Worm (Caenorhabditis elegans) whole organism, mixed stage, embryonic: Measurements from ENCODE around the gene gmn-1.

Experiments
- M03D4.4 ChIP-seq: sonication (generic microtip); optimal IDR thresholded peaks from 2 replicates; lab custom pipeline; 2017; ENCODE audit warnings: mild to moderate bottlenecking, missing genetic modification characterization, missing compliant biosample characterization
- bed-3 ChIP-seq: fragments of 200-800 bp; sonication (Bioruptor generic); optimal IDR thresholded peaks from 3 replicates; lab custom pipeline; 2018; ENCODE audit warnings: mild to moderate bottlenecking, missing genetic modification characterization, moderate library complexity, missing compliant biosample characterization
- blmp-1 ChIP-seq: fragments of 150-350 bp; optimal IDR thresholded peaks from 2 replicates; lab custom pipeline; 2014; ENCODE audit warnings: missing biosample characterization, missing genetic modification characterization
- ceh-39 ChIP-seq: fragments of 150-350 bp; optimal IDR thresholded peaks from 2 replicates; lab custom pipeline; 2014; ENCODE audit warnings: missing biosample characterization, missing genetic modification characterization
- ceh-43 ChIP-seq: fragments of 200-800 bp; sonication (Bioruptor generic); optimal IDR thresholded peaks from 2 replicates; lab custom pipeline; 2018; ENCODE audit warnings: mild to moderate bottlenecking, missing genetic modification characterization, moderate library complexity, missing compliant biosample characterization
- ceh-83 ChIP-seq: fragments of 200-800 bp; sonication (Bioruptor generic); optimal IDR thresholded peaks from 2 replicates; lab custom pipeline; 2018; ENCODE audit warnings: mild to moderate bottlenecking, missing genetic modification characterization, missing compliant biosample characterization
- ces-1 ChIP-seq: fragments of 150-350 bp; optimal IDR thresholded peaks from 2 replicates; lab custom pipeline; 2014; ENCODE audit warnings: missing biosample characterization, missing genetic modification reagents, missing genetic modification characterization
- cnd-1 ChIP-seq: fragments of 200-800 bp; sonication (Bioruptor generic); optimal IDR thresholded peaks from 2 replicates; lab custom pipeline; 2018; ENCODE audit warnings: mild to moderate bottlenecking, missing genetic modification characterization, missing compliant biosample characterization
- drap-1 ChIP-seq: fragments of 200-800 bp; sonication (Bioruptor generic); optimal IDR thresholded peaks from 3 replicates; lab custom pipeline; 2018; ENCODE audit warnings: mild to moderate bottlenecking, missing genetic modification characterization, missing compliant biosample characterization
- elt-1 ChIP-seq: sonication (generic microtip); optimal IDR thresholded peaks from 2 replicates; lab custom pipeline; 2017; ENCODE audit warnings: missing genetic modification characterization, mild to moderate bottlenecking, missing compliant biosample characterization, antibody characterized with exemption, moderate library complexity, borderline replicate concordance; ENCODE audit not compliant: insufficient read depth
- elt-3 ChIP-seq: fragments of 150-350 bp; optimal IDR thresholded peaks from 2 replicates; lab custom pipeline; 2014; ENCODE audit warnings: missing biosample characterization, missing genetic modification characterization
- flh-1 ChIP-seq: fragments of 200-800 bp; sonication (Bioruptor generic); optimal IDR thresholded peaks from 2 replicates; lab custom pipeline; 2018; ENCODE audit warnings: mild to moderate bottlenecking, missing genetic modification characterization, moderate library complexity, missing compliant biosample characterization
- ham-2 ChIP-seq: fragments of 200-800 bp; sonication (Bioruptor generic); optimal IDR thresholded peaks from 2 replicates; lab custom pipeline; 2018; ENCODE audit warnings: mild to moderate bottlenecking, missing genetic modification characterization, missing compliant biosample characterization
- hlh-1 ChIP-seq: fragments of 150-350 bp; optimal IDR thresholded peaks from 2 replicates; lab custom pipeline; 2014; ENCODE audit warnings: missing biosample characterization, missing genetic modification reagents, missing genetic modification characterization
- lin-13 ChIP-seq: fragments of 150-350 bp; optimal IDR thresholded peaks from 2 replicates; lab custom pipeline; 2014; ENCODE audit warnings: missing biosample characterization, missing genetic modification characterization
- lin-32 ChIP-seq: fragments of 200-800 bp; sonication (Bioruptor generic); optimal IDR thresholded peaks from 2 replicates; lab custom pipeline; 2018; ENCODE audit warnings: mild to moderate bottlenecking, missing genetic modification characterization, missing compliant biosample characterization
- lsy-2 ChIP-seq: fragments of 150-350 bp; optimal IDR thresholded peaks from 2 replicates; lab custom pipeline; 2014; ENCODE audit warnings: missing biosample characterization, missing genetic modification characterization
- mab-5 ChIP-seq: fragments of 150-350 bp; optimal IDR thresholded peaks from 2 replicates; lab custom pipeline; 2014; ENCODE audit warnings: missing biosample characterization, missing genetic modification characterization
- mep-1 ChIP-seq: fragments of 150-350 bp; optimal IDR thresholded peaks from 2 replicates; lab custom pipeline; 2017; ENCODE audit warnings: missing biosample characterization, missing genetic modification reagents, missing genetic modification characterization, inconsistent platforms
- nhr-12 ChIP-seq: fragments of 150-350 bp; optimal IDR thresholded peaks from 2 replicates; lab custom pipeline; 2014; ENCODE audit warnings: missing biosample characterization, missing genetic modification characterization
- nhr-2 ChIP-seq: fragments of 150-350 bp; optimal IDR thresholded peaks from 2 replicates; lab custom pipeline; 2014; ENCODE audit warnings: missing biosample characterization, missing genetic modification characterization
- nhr-237 ChIP-seq: fragments of 150-350 bp; optimal IDR thresholded peaks from 2 replicates; lab custom pipeline; 2014; ENCODE audit warnings: missing biosample characterization, missing genetic modification characterization
- nhr-28 ChIP-seq: fragments of 150-350 bp; optimal IDR thresholded peaks from 2 replicates; lab custom pipeline; 2014; ENCODE audit warnings: missing biosample characterization, missing genetic modification characterization
- nhr-76 ChIP-seq: sonication (generic microtip); optimal IDR thresholded peaks from 2 replicates; lab custom pipeline; 2017; ENCODE audit warnings: missing biosample characterization, missing genetic modification characterization
- pha-4 ChIP-seq: fragments of 150-350 bp; optimal IDR thresholded peaks from 2 replicates; lab custom pipeline; 2018; ENCODE audit warnings: missing biosample characterization, missing genetic modification reagents, missing genetic modification characterization
- snpc-4 ChIP-seq: fragments of 150-350 bp; optimal IDR thresholded peaks from 2 replicates; lab custom pipeline; 2014; ENCODE audit warnings: missing biosample characterization, missing genetic modification characterization
- sptf-1 ChIP-seq: sonication (generic microtip); optimal IDR thresholded peaks from 2 replicates; lab custom pipeline; 2017; ENCODE audit warnings: mild to moderate bottlenecking, missing genetic modification characterization, moderate library complexity, missing compliant biosample characterization
- tbx-8 ChIP-seq: fragments of 200-800 bp; sonication (Bioruptor generic); optimal IDR thresholded peaks from 2 replicates; lab custom pipeline; 2018; ENCODE audit warnings: mild to moderate bottlenecking, missing genetic modification characterization, moderate library complexity, missing compliant biosample characterization
- unc-120 ChIP-seq: sonication (generic microtip); optimal IDR thresholded peaks from 2 replicates; lab custom pipeline; 2017; ENCODE audit warnings: missing genetic modification characterization, missing compliant biosample characterization; ENCODE audit not compliant: poor library complexity, severe bottlenecking
- unc-62 ChIP-seq: fragments of 150-350 bp; optimal IDR thresholded peaks from 2 replicates; lab custom pipeline; 2014; ENCODE audit warnings: missing biosample characterization, missing genetic modification reagents, missing genetic modification characterization
- zip-8 ChIP-seq: fragments of 150-350 bp; optimal IDR thresholded peaks from 2 replicates; lab custom pipeline; 2014; ENCODE audit warnings: missing biosample characterization, missing genetic modification characterization
- ztf-11 ChIP-seq: fragments of 150-350 bp; optimal IDR thresholded peaks from 2 replicates; lab custom pipeline; 2014; ENCODE audit warnings: missing biosample characterization, missing genetic modification characterization

gmn-1 gene

ce11 chrIII:12230195-12230594 is 5.1 kb upstream of the gmn-1 start:
- TF ChIP-seq nhr-28 (tag; lab: Kevin White, UChicago): no peak
- no peak for TF ChIP-seq ham-2 (GFP tag; lab: Kevin White, UChicago)
- no peak for TF ChIP-seq zip-8 (tag; lab: Kevin White, UChicago)
- TF ChIP-seq ceh-83 (GFP tag; lab: Kevin White, UChicago): no peak
- TF ChIP-seq elt-3: no peak
- no peak for TF ChIP-seq nhr-2 (tag; lab: Kevin White, UChicago)
- no peak for TF ChIP-seq pha-4 (tag; lab: Kevin White, UChicago)
- no peak for TF ChIP-seq ces-1 (GFP tag; lab: Kevin White, UChicago)
- TF ChIP-seq sptf-1 (tag; lab: Kevin White, UChicago): no peak
- no peak for TF ChIP-seq lin-32
- TF ChIP-seq ztf-11 (tag; lab: Kevin White, UChicago): no peak
- TF ChIP-seq mab-5 (tag; lab: Kevin White, UChicago): no peak
- no peak for TF ChIP-seq unc-62
- no peak for TF ChIP-seq unc-120
- TF ChIP-seq tbx-8 (GFP tag; lab: Kevin White, UChicago): no peak
- TF ChIP-seq ceh-43 (GFP tag; lab: Kevin White, UChicago): no peak
- no peak for TF ChIP-seq nhr-76 (tag; lab: Kevin White, UChicago)
- no peak for TF ChIP-seq nhr-237
- no peak for TF ChIP-seq cnd-1 (tag; lab: Kevin White, UChicago)
- no peak for TF ChIP-seq mep-1

- TF ChIP-seq unc-120: no peak
- TF ChIP-seq lin-32: no peak
- no peak for TF ChIP-seq hlh-1 (tag; lab: Kevin White, UChicago)
- no peak for TF ChIP-seq nhr-28 (tag; lab: Kevin White, UChicago)
- no peak for TF ChIP-seq bed-3
- no peak for TF ChIP-seq zip-8 (tag; lab: Kevin White, UChicago)
- no peak for TF ChIP-seq M03D4.4 (tag; lab: Kevin White, UChicago)
- TF ChIP-seq ceh-39 (tag; lab: Kevin White, UChicago): no peak
- no peak for TF ChIP-seq nhr-2 (tag; lab: Kevin White, UChicago)
- no peak for TF ChIP-seq pha-4 (tag; lab: Kevin White, UChicago)
- no peak for TF ChIP-seq ceh-83 (GFP tag; lab: Kevin White, UChicago)
- no peak for TF ChIP-seq flh-1
- TF ChIP-seq nhr-12 (tag; lab: Kevin White, UChicago): no peak
- no peak for TF ChIP-seq drap-1 (GFP tag; lab: Kevin White, UChicago)
Measured at ce11 chrIII:12227935-12228334, 2.8 kb upstream of the gmn-1 start.

ce11 chrIII:12226089-12226682 is 1.1 kb upstream of the gmn-1 start, which contains the start of the genes Y75B8A.18 and Y75B8A.19:
TSS of gene Y75B8A.18 (minus strand) at chrIII:12226230.
TSS of gene Y75B8A.19 (plus strand) at chrIII:12226632.
- TF ChIP-seq ztf-11 (tag; lab: Kevin White, UChicago) (no peak), sptf-1 (tag; lab: Kevin White, UChicago) (no peak), cnd-1 (tag; lab: Kevin White, UChicago) (peak; percentile 24), lsy-2 (tag; lab: Kevin White, UChicago) (peak; percentile 40), ceh-39 (tag; lab: Kevin White, UChicago) (peak; percentile 50), unc-62 (no peak), ces-1 (GFP tag; lab: Kevin White, UChicago) (peak; percentile 94), ceh-83 (GFP tag; lab: Kevin White, UChicago) (no peak), ceh-43 (GFP tag; lab: Kevin White, UChicago) (no peak), tbx-8 (GFP tag; lab: Kevin White, UChicago) (no peak), zip-8 (tag; lab: Kevin White, UChicago) (no peak), hlh-1 (tag; lab: Kevin White, UChicago) (peak; percentile 54), snpc-4 (tag; lab: Kevin White, UChicago) (no peak), pha-4 (tag; lab: Kevin White, UChicago) (peak; percentile 53), flh-1 (no peak), mep-1 (peak; percentile 75), blmp-1 (tag; lab: Kevin White, UChicago) (no peak), lin-13 (tag; lab: Kevin White, UChicago) (peak; percentile 28), unc-120 (no peak), nhr-237 (peak; percentile 6), nhr-12 (tag; lab: Kevin White, UChicago) (no peak)

DNA sequence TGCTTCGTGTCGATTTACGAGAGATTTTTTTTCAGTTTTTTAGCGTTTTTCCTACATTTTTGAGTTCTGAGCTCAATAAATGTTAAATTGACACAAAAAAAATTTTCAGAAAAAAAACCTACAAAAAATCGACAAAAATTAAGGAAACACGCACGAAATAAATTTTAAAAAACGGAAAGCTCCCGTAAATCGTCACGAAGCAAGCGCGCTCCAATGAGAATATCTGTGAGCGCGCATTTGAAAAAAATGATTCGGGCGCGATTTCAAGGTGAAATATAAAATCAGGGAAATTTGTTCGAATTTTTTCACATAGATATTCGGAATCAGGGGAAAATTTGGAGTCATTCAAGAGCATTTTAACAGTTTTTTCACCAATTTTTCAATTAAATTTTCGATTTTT is 1.9 kb downstream of the gmn-1 start:
- TF ChIP-seq elt-1 (tag; lab: Kevin White, UChicago): no peak
- no peak for TF ChIP-seq nhr-12 (tag; lab: Kevin White, UChicago)
- no peak for TF ChIP-seq drap-1 (GFP tag; lab: Kevin White, UChicago)
- TF ChIP-seq nhr-28 (tag; lab: Kevin White, UChicago): no peak
- no peak for TF ChIP-seq hlh-1 (tag; lab: Kevin White, UChicago)
- no peak for TF ChIP-seq ces-1 (GFP tag; lab: Kevin White, UChicago)
- TF ChIP-seq nhr-2 (tag; lab: Kevin White, UChicago): no peak
- TF ChIP-seq flh-1: no peak
- TF ChIP-seq mep-1: no peak
- TF ChIP-seq ceh-39 (tag; lab: Kevin White, UChicago): no peak
